Fruit fly (Drosophila melanogaster) whole organism, adult: ENCODE measurements around the gene bark.

ENCODE experiments used
- CG12768 ChIP-seq: fragments of 200-800 bp; sonication (Bioruptor generic); optimal IDR thresholded peaks from 2 replicates; lab custom pipeline; 2017; ENCODE audit warnings: missing biosample characterization, missing genetic modification characterization, mild to moderate bottlenecking, moderate library complexity, missing genetic modification reagents
- CG5204 ChIP-seq: fragments of 200-800 bp; sonication (Bioruptor generic); optimal IDR thresholded peaks from 2 replicates; lab custom pipeline; 2016; ENCODE audit warnings: missing biosample characterization, missing genetic modification characterization
- CG7101 ChIP-seq: fragments of 200-800 bp; sonication (Bioruptor generic); optimal IDR thresholded peaks from 2 replicates; lab custom pipeline; 2018; ENCODE audit warnings: missing biosample characterization, mild to moderate bottlenecking, missing genetic modification characterization, moderate library complexity
- Hr96 ChIP-seq: fragments of 200-800 bp; sonication (Bioruptor generic); optimal IDR thresholded peaks from 2 replicates; lab custom pipeline; 2016; ENCODE audit warnings: missing biosample characterization, missing genetic modification characterization
- cic ChIP-seq: fragments of 200-800 bp; sonication (Bioruptor generic); optimal IDR thresholded peaks from 2 replicates; lab custom pipeline; 2017; ENCODE audit warnings: missing biosample characterization, mild to moderate bottlenecking, missing genetic modification characterization, moderate library complexity
- kay ChIP-seq: fragments of 200-800 bp; sonication (Bioruptor generic); peaks from one replicate; lab custom pipeline; 2016; ENCODE audit warnings: missing biosample characterization, missing genetic modification characterization, borderline replicate concordance
- ovo ChIP-seq: fragments of 200-800 bp; sonication (Bioruptor generic); optimal IDR thresholded peaks from 2 replicates; lab custom pipeline; 2016; ENCODE audit warnings: missing biosample characterization, missing genetic modification characterization
- pad ChIP-seq: fragments of 200-800 bp; sonication (Bioruptor generic); optimal IDR thresholded peaks from 3 replicates; lab custom pipeline; 2017; ENCODE audit warnings: missing biosample characterization, missing genetic modification characterization, mild to moderate bottlenecking, moderate library complexity, missing genetic modification reagents
- toe ChIP-seq: fragments of 200-800 bp; sonication (Bioruptor generic); optimal IDR thresholded peaks from 2 replicates; lab custom pipeline; 2016; ENCODE audit warnings: missing biosample characterization, missing genetic modification characterization

- TF ChIP-seq ovo (no peak), CG7101 (tag; lab: Kevin White, UChicago) (no peak), kay (GFP tag; lab: Kevin White, UChicago) (no peak), CG5204 (GFP tag; lab: Kevin White, UChicago) (no peak), Hr96 (GFP tag; lab: Kevin White, UChicago) (no peak), CG12768 (GFP tag; lab: Kevin White, UChicago) (no peak), cic (GFP tag; lab: Kevin White, UChicago) (no peak), toe (GFP tag; lab: Kevin White, UChicago) (no peak), pad (GFP tag; lab: Kevin White, UChicago) (no peak)
Observed at dm6 chr2L:3740443-3740842, 46.5 kb upstream of the bark start.
